Worm (Caenorhabditis elegans) whole organism, early embryonic: ENCODE data around the gene ZK1240.9.

Experiments used
- F13C5.2 ChIP-seq: sonication (generic microtip); optimal IDR thresholded peaks from 2 replicates; lab custom pipeline; 2017; ENCODE audit warnings: mild to moderate bottlenecking, missing genetic modification characterization, inconsistent platforms, missing compliant biosample characterization
- ama-1 ChIP-seq: fragments of 150-350 bp; optimal IDR thresholded peaks from 2 replicates; lab custom pipeline; 2014
- flt-1 ChIP-seq: fragments of 200-800 bp; sonication (Bioruptor generic); IDR thresholded peaks from 2 replicates; pipeline ENCODE4 v1.3.6; 2022; ENCODE audit warnings: missing genetic modification characterization, missing compliant biosample characterization
- hmbx-1 ChIP-seq: sonication (generic microtip); optimal IDR thresholded peaks from 2 replicates; lab custom pipeline; 2016; ENCODE audit warnings: mild to moderate bottlenecking, missing genetic modification characterization, missing compliant biosample characterization
- hmg-4 ChIP-seq: fragments of 200-800 bp; sonication (Bioruptor generic); optimal IDR thresholded peaks from 2 replicates; lab custom pipeline; 2018; ENCODE audit warnings: mild to moderate bottlenecking, missing genetic modification characterization, missing compliant biosample characterization
- pes-1 ChIP-seq: fragments of 200-800 bp; sonication (Bioruptor generic); IDR thresholded peaks from 2 replicates; pipeline ENCODE4 v1.3.6; 2022; ENCODE audit warnings: missing genetic modification reagents, missing genetic modification characterization, missing compliant biosample characterization
- sea-1 ChIP-seq: fragments of 200-800 bp; sonication (Bioruptor generic); conservative IDR thresholded peaks from 2 replicates; pipeline ENCODE4 v1.3.6; 2022; ENCODE audit warnings: missing genetic modification characterization, missing compliant biosample characterization

- TF ChIP-seq hmbx-1 (tag; lab: Kevin White, UChicago) = no peak
- no peak for TF ChIP-seq ama-1 (lab: Kevin White, UChicago)
- no peak for TF ChIP-seq hmg-4 (GFP tag; lab: Kevin White, UChicago)
- TF ChIP-seq sea-1 (GFP tag; lab: Robert Waterston, UW) = no peak
- TF ChIP-seq F13C5.2 (tag; lab: Kevin White, UChicago) = no peak
- TF ChIP-seq pes-1 (GFP tag; lab: Robert Waterston, UW) = no peak
- no peak for TF ChIP-seq flt-1 (GFP tag; lab: Robert Waterston, UW)
These were observed 51.0 kb downstream of the ZK1240.9 start, which contains the start of gene hpo-25 for ce11 chrII:2368956-2369355.
